Fruit fly (Drosophila melanogaster): ENCODE results near the gene Cdk12.
A peak's percentile ranks its signal among the peaks of the same experiment; 100 is the strongest.

Gene Cdk12

dm6 chr3L:21476429-21477006, 39.6 kb upstream of the Cdk12 start, which contains the start of gene croc (continued):
- TF ChIP-seq Ravus (GFP tag; IDR thresholded peaks at IDR 0.05): no peak
- TF ChIP-seq zen (tag; optimal IDR thresholded peaks at IDR 0.05): no peak
- TF ChIP-seq Lhr (GFP tag; optimal IDR thresholded peaks at IDR 0.05): no peak
- TF ChIP-seq CG14860 (GFP tag; IDR thresholded peaks at IDR 0.05; ENCODE audit: partially characterized antibody): no peak
- no peak for TF ChIP-seq CG14014 (GFP tag; IDR thresholded peaks at IDR 0.05)
- no peak for TF ChIP-seq fru (optimal IDR thresholded peaks at IDR 0.05)
- no peak for TF ChIP-seq CG5245 (GFP tag; optimal IDR thresholded peaks at IDR 0.05)
- TF ChIP-seq HLHmδ (GFP tag; optimal IDR thresholded peaks at IDR 0.05): peak; percentile 1
- peak; percentile 55; the same call in 1 of the 3 replicates for TF ChIP-seq zen2 (GFP tag; IDR thresholded peaks at IDR 0.05; ENCODE audit: partially characterized antibody)
- TF ChIP-seq Hr39 (optimal IDR thresholded peaks at IDR 0.05): peak; percentile 29
- TF ChIP-seq Drgx (GFP tag; IDR thresholded peaks at IDR 0.05): no peak
- peak; percentile 66 for TF ChIP-seq phol (tag; optimal IDR thresholded peaks at IDR 0.05)
- peak; percentile 67 for TF ChIP-seq Jarid2 (GFP tag; optimal IDR thresholded peaks at IDR 0.05)
- no peak for TF ChIP-seq CG13287 (GFP tag; IDR thresholded peaks at IDR 0.05; ENCODE audit: partially characterized antibody)
- no peak for TF ChIP-seq slp2 (GFP tag; optimal IDR thresholded peaks at IDR 0.05)
- no peak for TF ChIP-seq CG6689 (GFP tag; IDR thresholded peaks at IDR 0.05)
- no peak for TF ChIP-seq luna (GFP tag; optimal IDR thresholded peaks at IDR 0.05)
- TF ChIP-seq CG10565 (GFP tag; optimal IDR thresholded peaks at IDR 0.05): no peak
- no peak for TF ChIP-seq sob (GFP tag; IDR thresholded peaks at IDR 0.05)
- TF ChIP-seq CG13296 (GFP tag; optimal IDR thresholded peaks at IDR 0.05): no peak
- TF ChIP-seq sima (GFP tag; optimal IDR thresholded peaks at IDR 0.05): no peak
- TF ChIP-seq CG31441 (GFP tag; IDR thresholded peaks at IDR 0.05): no peak
- no peak for TF ChIP-seq Aef1 (GFP tag; IDR thresholded peaks at IDR 0.05)
- TF ChIP-seq CG12299 (tag; optimal IDR thresholded peaks at IDR 0.05): no peak
- TF ChIP-seq CG13624 (GFP tag; optimal IDR thresholded peaks at IDR 0.05): no peak
- TF ChIP-seq sna (GFP tag; IDR thresholded peaks at IDR 0.05; ENCODE audit: partially characterized antibody): no peak
- TF ChIP-seq kni (GFP tag; optimal IDR thresholded peaks at IDR 0.05): peak; percentile 13
- TF ChIP-seq gcm (GFP tag; optimal IDR thresholded peaks at IDR 0.05): peak; percentile 94
- TF ChIP-seq vvl (GFP tag; IDR thresholded peaks at IDR 0.05): 0 out of 2 replicates have a peak, but pooled peaks have one; percentile 49
- TF ChIP-seq tin (GFP tag; optimal IDR thresholded peaks at IDR 0.05): peak; percentile 33
- TF ChIP-seq CG15479 (GFP tag; optimal IDR thresholded peaks at IDR 0.05): peak; percentile 47
- peak; percentile 87 to 97 for TF ChIP-seq Trl (optimal IDR thresholded peaks at IDR 0.05)
- peak; percentile 31 for TF ChIP-seq Trl (GFP tag; optimal IDR thresholded peaks at IDR 0.05)
- no peak for TF ChIP-seq CG42726 (GFP tag; IDR thresholded peaks at IDR 0.05; ENCODE audit: partially characterized antibody)
- no peak for TF ChIP-seq CG4820 (GFP tag; optimal IDR thresholded peaks at IDR 0.05)
- TF ChIP-seq cwo (GFP tag; optimal IDR thresholded peaks at IDR 0.05): no peak
- TF ChIP-seq Bgb (GFP tag; IDR thresholded peaks at IDR 0.05; ENCODE audit: partially characterized antibody): no peak
- TF ChIP-seq CG17829 (tag; optimal IDR thresholded peaks at IDR 0.05): peak; percentile 24
- no peak for TF ChIP-seq CG7839 (tag; optimal IDR thresholded peaks at IDR 0.05)
- peak; percentile 40 for TF ChIP-seq nmo (GFP tag; optimal IDR thresholded peaks at IDR 0.05)
- peak; percentile 11 for TF ChIP-seq Deaf1 (tag; optimal IDR thresholded peaks at IDR 0.05)
- peak; percentile 80 for TF ChIP-seq grn (GFP tag; optimal IDR thresholded peaks at IDR 0.05)
- TF ChIP-seq CG10366 (GFP tag; IDR thresholded peaks at IDR 0.05): no peak

Data from whole organism, embryonic.